Fruit fly (Drosophila melanogaster): ENCODE results near the gene CG1636.

DNA sequence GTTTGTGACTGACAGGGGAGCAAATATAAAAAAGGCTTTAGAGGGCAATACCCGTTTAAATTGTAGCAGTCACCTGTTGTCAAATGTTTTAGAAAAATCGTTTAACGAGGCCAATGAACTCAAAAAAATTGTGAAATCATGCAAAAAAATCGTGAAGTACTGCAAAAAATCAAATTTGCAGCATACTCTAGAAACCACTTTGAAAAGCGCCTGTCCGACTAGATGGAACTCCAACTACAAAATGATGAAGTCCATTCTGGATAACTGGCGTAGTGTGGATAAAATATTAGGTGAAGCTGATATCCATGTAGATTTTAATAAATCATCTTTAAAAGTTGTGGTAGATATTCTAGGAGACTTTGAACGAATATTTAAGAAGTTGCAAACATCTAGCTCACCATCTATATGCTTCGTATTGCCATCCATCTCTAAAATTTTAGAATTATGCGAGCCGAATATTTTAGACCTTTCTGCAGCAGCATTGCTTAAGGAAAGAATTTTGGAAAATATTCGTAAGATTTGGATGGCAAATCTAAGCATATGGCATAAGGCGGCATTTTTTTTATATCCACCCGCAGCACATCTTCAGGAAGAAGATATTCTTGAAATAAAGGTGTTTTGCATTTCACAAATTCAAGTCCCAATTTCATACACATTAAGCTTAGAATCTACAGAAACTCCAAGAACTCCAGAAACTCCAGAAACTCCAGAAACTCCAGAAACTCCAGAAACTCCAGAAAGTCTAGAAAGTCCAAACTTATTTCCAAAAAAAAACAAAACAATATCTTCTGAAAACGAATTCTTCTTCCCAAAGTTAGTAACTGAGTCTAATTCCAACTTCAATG is 21.5 kb downstream of the CG1636 start:
- TF ChIP-seq Hr96 (GFP tag; optimal IDR thresholded peaks at IDR 0.05) (peak; percentile 51), Clk (GFP tag; optimal IDR thresholded peaks at IDR 0.05) (no peak)
